ENCODE assay signal across 1 fruit fly cellular context in genomic region chr3R:21905615-21906014, dm6.
TF ChIP-seq lines count a peak whose summit lies in the region.

No protein-coding gene starts in this region.

TF ChIP-seq in whole organism, prepupa, 60 proteins besides CTCF, POLR2A, EP300 and RAD21 (continued from another document):
- peak; percentile 76 for TF ChIP-seq dac (GFP tag; optimal IDR thresholded peaks at IDR 0.05; lab: Kevin White, UChicago)
- TF ChIP-seq achi (GFP tag; optimal IDR thresholded peaks at IDR 0.05; lab: Kevin White, UChicago) = peak; percentile 88
- peak; percentile 90 for TF ChIP-seq eg (GFP tag; IDR thresholded peaks at IDR 0.05; lab: Robert Waterston, UW)
- peak; percentile 82 for TF ChIP-seq Sox14 (GFP tag; optimal IDR thresholded peaks at IDR 0.05; lab: Kevin White, UChicago)
- TF ChIP-seq CG7368 (GFP tag; optimal IDR thresholded peaks at IDR 0.05; lab: Kevin White, UChicago) = peak; percentile 6
- peak; percentile 96 for TF ChIP-seq Eip78C (GFP tag; lab: Kevin White, UChicago)
- TF ChIP-seq Sox102F (GFP tag; optimal IDR thresholded peaks at IDR 0.05; lab: Kevin White, UChicago) = peak; percentile 72
- peak; percentile 88 for TF ChIP-seq OdsH (GFP tag; optimal IDR thresholded peaks at IDR 0.05; lab: Kevin White, UChicago)
- peak; percentile 82 for TF ChIP-seq CG10669 (GFP tag; optimal IDR thresholded peaks at IDR 0.05; lab: Kevin White, UChicago)
- peak; percentile 90 for TF ChIP-seq Hr4 (GFP tag; optimal IDR thresholded peaks at IDR 0.05; lab: Kevin White, UChicago)
- TF ChIP-seq cyc (GFP tag; optimal IDR thresholded peaks at IDR 0.05; lab: Kevin White, UChicago) = peak; percentile 60
- TF ChIP-seq spab (GFP tag; optimal IDR thresholded peaks at IDR 0.05; lab: Kevin White, UChicago) = peak; percentile 89
- peak; percentile 60 for TF ChIP-seq CG11294 (GFP tag; IDR thresholded peaks at IDR 0.05; lab: Robert Waterston, UW)
- TF ChIP-seq CG31627 (GFP tag; optimal IDR thresholded peaks at IDR 0.05; lab: Kevin White, UChicago) = peak; percentile 58
- TF ChIP-seq Blimp-1 (GFP tag; optimal IDR thresholded peaks at IDR 0.05; lab: Kevin White, UChicago) = peak; percentile 46
- TF ChIP-seq Hr39 (GFP tag; optimal IDR thresholded peaks at IDR 0.05; lab: Kevin White, UChicago) = peak; percentile 43
- peak; percentile 79 for TF ChIP-seq esn (GFP tag; optimal IDR thresholded peaks at IDR 0.05; lab: Kevin White, UChicago)
- no peak for TF ChIP-seq fkh (GFP tag; optimal IDR thresholded peaks at IDR 0.05; lab: Kevin White, UChicago)
- peak; percentile 90 for TF ChIP-seq CG10631 (GFP tag; optimal IDR thresholded peaks at IDR 0.05; lab: Kevin White, UChicago)
- peak; percentile 95 for TF ChIP-seq CG32006 (GFP tag; optimal IDR thresholded peaks at IDR 0.05; lab: Kevin White, UChicago)
- TF ChIP-seq Eip93F (GFP tag; optimal IDR thresholded peaks at IDR 0.05; lab: Kevin White, UChicago) = no peak
- peak; percentile 78 for TF ChIP-seq Met (GFP tag; optimal IDR thresholded peaks at IDR 0.05; lab: Kevin White, UChicago)
- peak; percentile 87 for TF ChIP-seq CG3919 (GFP tag; optimal IDR thresholded peaks at IDR 0.05; lab: Kevin White, UChicago)
- TF ChIP-seq fd59A (GFP tag; optimal IDR thresholded peaks at IDR 0.05; lab: Kevin White, UChicago) = peak; percentile 83
- TF ChIP-seq net (GFP tag; optimal IDR thresholded peaks at IDR 0.05; lab: Kevin White, UChicago) = peak; percentile 79
- TF ChIP-seq CG11902 (GFP tag; optimal IDR thresholded peaks at IDR 0.05; lab: Kevin White, UChicago) = peak; percentile 44
- TF ChIP-seq Smox (GFP tag; optimal IDR thresholded peaks at IDR 0.05; lab: Kevin White, UChicago) = peak; percentile 65
- peak; percentile 69 for TF ChIP-seq CG16779 (tag; optimal IDR thresholded peaks at IDR 0.05; lab: Kevin White, UChicago)
- TF ChIP-seq dsx (GFP tag; optimal IDR thresholded peaks at IDR 0.05; lab: Kevin White, UChicago; ENCODE audit: poor library complexity, severe bottlenecking) = peak; percentile 88
- TF ChIP-seq ss (GFP tag; optimal IDR thresholded peaks at IDR 0.05; lab: Kevin White, UChicago) = peak; percentile 73 to 89
- peak; percentile 30 for TF ChIP-seq Ets21C (GFP tag; optimal IDR thresholded peaks at IDR 0.05; lab: Kevin White, UChicago)
- TF ChIP-seq svp (GFP tag; lab: Kevin White, UChicago) = peak; percentile 86
- peak; percentile 57 for TF ChIP-seq CG8319 (GFP tag; optimal IDR thresholded peaks at IDR 0.05; lab: Kevin White, UChicago)
